Worm (Caenorhabditis elegans) whole organism, mixed stage, embryonic: ENCODE measurements around the gene egl-8.

Source experiments
- nhr-237 ChIP-seq: fragments of 150-350 bp; optimal IDR thresholded peaks from 2 replicates; lab custom pipeline; 2014; ENCODE audit warnings: missing biosample characterization, missing genetic modification characterization
- nhr-76 ChIP-seq: sonication (generic microtip); optimal IDR thresholded peaks from 2 replicates; lab custom pipeline; 2017; ENCODE audit warnings: missing biosample characterization, missing genetic modification characterization
- sem-2 ChIP-seq: fragments of 200-800 bp; sonication (Bioruptor generic); optimal IDR thresholded peaks from 2 replicates; lab custom pipeline; 2018; ENCODE audit warnings: mild to moderate bottlenecking, missing genetic modification characterization, missing compliant biosample characterization
- snpc-4 ChIP-seq: fragments of 150-350 bp; optimal IDR thresholded peaks from 2 replicates; lab custom pipeline; 2014; ENCODE audit warnings: missing biosample characterization, missing genetic modification characterization
- unc-39 ChIP-seq: fragments of 150-350 bp; optimal IDR thresholded peaks from 2 replicates; lab custom pipeline; 2014; ENCODE audit warnings: missing biosample characterization, missing genetic modification characterization
- unc-62 ChIP-seq: fragments of 150-350 bp; optimal IDR thresholded peaks from 2 replicates; lab custom pipeline; 2014; ENCODE audit warnings: missing biosample characterization, missing genetic modification reagents, missing genetic modification characterization
- ztf-11 ChIP-seq: fragments of 150-350 bp; optimal IDR thresholded peaks from 2 replicates; lab custom pipeline; 2014; ENCODE audit warnings: missing biosample characterization, missing genetic modification characterization

- TF ChIP-seq unc-39 (tag; lab: Kevin White, UChicago) (no peak), nhr-76 (tag; lab: Kevin White, UChicago) (no peak), ztf-11 (no peak), nhr-237 (tag; lab: Kevin White, UChicago) (no peak), unc-62 (GFP tag; lab: Kevin White, UChicago) (no peak), snpc-4 (tag; lab: Kevin White, UChicago) (no peak), sem-2 (GFP tag; lab: Kevin White, UChicago) (no peak)
Measured at ce11 chrV:83732-84131, 63.1 kb downstream of the egl-8 start, which contains the start of gene daam-1.
